Worm (Caenorhabditis elegans): ENCODE results near the gene Y73C8B.5.

ce11 chrV:3162299-3162698 lies 34.8 kb upstream of the Y73C8B.5 start:
- TF ChIP-seq him-1 (tag; optimal IDR thresholded peaks at IDR 0.05) (no peak), dao-5 (tag; optimal IDR thresholded peaks at IDR 0.05) (no peak)
